Fruit fly (Drosophila melanogaster): ENCODE data around the gene CG12713.

dm6 chr3L:15823780-15824423 lies 8.4 kb upstream of the CG12713 start:
- TF ChIP-seq psq (optimal IDR thresholded peaks at IDR 0.05), result no peak
- no peak for TF ChIP-seq ttk (optimal IDR thresholded peaks at IDR 0.05)
- TF ChIP-seq h (optimal IDR thresholded peaks at IDR 0.05), result no peak
- TF ChIP-seq Myc (optimal IDR thresholded peaks at IDR 0.05), result no peak
- TF ChIP-seq insv (optimal IDR thresholded peaks at IDR 0.05), result no peak
